Worm (Caenorhabditis elegans): ENCODE results near the gene ufm-1.

Gene ufm-1

DNA sequence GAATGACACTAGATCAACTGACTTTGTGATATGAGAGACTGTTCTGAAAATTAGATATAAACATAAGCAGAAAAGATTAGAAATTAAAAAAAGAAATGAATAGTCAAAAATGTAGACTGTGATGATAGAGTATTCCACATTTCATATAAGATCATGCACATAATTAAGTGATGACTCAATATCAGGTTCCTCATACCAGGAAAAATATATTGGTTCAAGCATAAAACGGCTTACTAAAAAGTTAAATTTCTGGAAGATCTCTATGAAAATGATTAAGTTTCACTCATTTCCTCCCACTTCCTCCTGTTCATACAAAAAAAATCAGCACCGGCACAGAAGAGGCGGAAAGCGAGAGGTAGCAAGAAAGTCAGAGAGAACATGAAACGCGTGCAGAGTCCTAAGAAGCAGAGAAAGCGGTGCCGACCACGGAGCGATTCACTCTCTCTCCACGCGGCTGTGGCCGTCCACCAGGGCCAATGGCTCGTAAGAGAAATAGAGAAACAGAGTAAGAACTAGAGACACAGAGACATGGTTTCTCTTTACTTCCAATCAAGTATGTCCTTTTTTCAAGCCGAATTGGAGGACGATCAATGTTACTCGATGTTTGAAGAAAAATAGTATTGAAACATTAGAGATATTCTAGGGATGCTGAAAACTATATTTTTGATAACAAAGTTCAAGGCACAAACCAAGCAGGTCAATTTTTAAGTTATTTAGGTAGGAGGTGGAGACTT is 33.0 kb downstream of the ufm-1 start, which contains the start of the genes ZK688.5 and fahd-1 (continued):
- TF ChIP-seq mdl-1 (tag; optimal IDR thresholded peaks at IDR 0.05) (peak; percentile 68 to 94), mes-2 (tag; optimal IDR thresholded peaks at IDR 0.05; ENCODE audit: poor library complexity, severe bottlenecking) (peak; percentile 72), lin-29 (GFP tag; IDR thresholded peaks at IDR 0.05) (no peak), ceh-82 (tag; optimal IDR thresholded peaks at IDR 0.05) (no peak), nhr-48 (tag; optimal IDR thresholded peaks at IDR 0.05) (peak; percentile 31), hlh-30 (tag; optimal IDR thresholded peaks at IDR 0.05; ENCODE audit: insufficient read depth) (peak; percentile 84), mxl-2 (GFP tag; conservative IDR thresholded peaks at IDR 0.05) (no peak), dmd-8 (GFP tag; IDR thresholded peaks at IDR 0.05) (no peak), ztf-7 (tag; optimal IDR thresholded peaks at IDR 0.05) (no peak), aly-2 (tag; optimal IDR thresholded peaks at IDR 0.05) (no peak), mdt-29 (GFP tag; IDR thresholded peaks at IDR 0.05) (no peak), ztf-11 (tag; optimal IDR thresholded peaks at IDR 0.05) (no peak), Y48G9A.11 (GFP tag; IDR thresholded peaks at IDR 0.05) (no peak), cey-2 (tag; optimal IDR thresholded peaks at IDR 0.05; ENCODE audit: borderline replicate concordance, insufficient read depth) (no peak), nhr-41 (GFP tag; IDR thresholded peaks at IDR 0.05) (no peak), lin-39 (tag; optimal IDR thresholded peaks at IDR 0.05) (no peak), attf-4 (tag; optimal IDR thresholded peaks at IDR 0.05) (no peak), dve-1 (tag; optimal IDR thresholded peaks at IDR 0.05; ENCODE audit: insufficient read depth) (peak; percentile 75), lin-38 (GFP tag; IDR thresholded peaks at IDR 0.05) (peak; percentile 55), Y75B8A.6 (GFP tag; IDR thresholded peaks at IDR 0.05) (no peak), lin-15B (tag; optimal IDR thresholded peaks at IDR 0.05) (no peak), ctbp-1 (GFP tag; IDR thresholded peaks at IDR 0.05) (peak; percentile 57), tag-97 (GFP tag; IDR thresholded peaks at IDR 0.05) (no peak), gei-8 (GFP tag; optimal IDR thresholded peaks at IDR 0.05) (no peak), php-3 (GFP tag; IDR thresholded peaks at IDR 0.05) (0 out of 2 replicates have a peak, but pooled peaks have one; percentile 25), unc-62 (GFP tag; optimal IDR thresholded peaks at IDR 0.05 in 1 of 2) (no peak), unc-62 (tag; optimal IDR thresholded peaks at IDR 0.05) (no peak), lim-7 (GFP tag; IDR thresholded peaks at IDR 0.05) (0 out of 2 replicates have a peak, but pooled peaks have one; percentile 41), mxl-3 (GFP tag; optimal IDR thresholded peaks at IDR 0.05) (peak; percentile 98), nhr-102 (tag; optimal IDR thresholded peaks at IDR 0.05) (peak; percentile 21), daf-19 (GFP tag; conservative IDR thresholded peaks at IDR 0.05) (no peak), skn-1 (tag; optimal IDR thresholded peaks at IDR 0.05) (no peak)

DNA sequence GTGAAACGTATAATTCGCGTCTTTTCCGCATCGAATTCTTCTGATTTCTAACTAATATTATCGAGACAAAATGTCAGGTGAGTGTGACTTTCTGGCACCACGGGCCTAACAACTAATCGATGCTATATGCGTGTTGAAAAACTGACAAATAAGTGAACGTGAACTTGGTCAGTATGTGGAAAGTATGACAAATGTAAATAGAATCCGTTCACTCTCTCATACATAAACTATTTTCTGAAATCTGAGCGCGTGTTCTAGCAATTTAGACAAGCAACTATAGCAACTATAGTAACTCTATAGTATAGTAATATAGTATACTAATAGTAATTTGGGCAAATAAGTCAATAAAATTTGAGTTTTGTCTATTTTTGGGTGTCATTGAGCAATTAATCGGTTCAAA is 33.6 kb downstream of the ufm-1 start:
- peak in 1 of 2 experiments; percentile 79 for TF ChIP-seq unc-62 (GFP tag; optimal IDR thresholded peaks at IDR 0.05 in 1 of 2)
- no peak for TF ChIP-seq unc-62 (tag; optimal IDR thresholded peaks at IDR 0.05)
- no peak for TF ChIP-seq skn-1 (tag; optimal IDR thresholded peaks at IDR 0.05)
- no peak for TF ChIP-seq ztf-11 (tag; optimal IDR thresholded peaks at IDR 0.05)
- TF ChIP-seq hlh-30 (tag; optimal IDR thresholded peaks at IDR 0.05; ENCODE audit: insufficient read depth) = peak; percentile 12

DNA sequence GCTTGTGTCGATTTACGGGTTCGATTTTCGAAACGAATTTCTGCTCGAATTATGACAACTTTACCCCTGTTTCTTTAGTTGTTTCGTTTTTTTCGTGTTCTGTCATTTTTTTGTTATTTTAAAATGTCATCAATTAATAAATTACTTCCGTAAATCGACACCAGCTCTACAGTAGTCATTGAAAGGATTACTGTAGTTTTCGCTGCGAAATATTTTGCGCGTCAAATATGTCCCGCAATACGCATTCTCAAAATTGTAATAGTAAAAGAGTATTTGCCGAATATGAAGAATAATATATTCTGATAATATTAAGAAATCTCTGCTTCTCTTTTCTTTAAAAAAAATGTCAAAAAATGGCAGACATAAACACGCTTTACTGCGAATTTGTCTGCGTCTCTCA is 34.4 kb downstream of the ufm-1 start:
- TF ChIP-seq snpc-1.2 (GFP tag; IDR thresholded peaks at IDR 0.05) (no peak), tra-1 (GFP tag; IDR thresholded peaks at IDR 0.05) (no peak), tag-97 (GFP tag; IDR thresholded peaks at IDR 0.05) (no peak), pha-4 (GFP tag; IDR thresholded peaks at IDR 0.05) (no peak), pha-4 (tag; optimal IDR thresholded peaks at IDR 0.05) (no peak), nhr-102 (tag; optimal IDR thresholded peaks at IDR 0.05) (no peak), vab-7 (GFP tag; IDR thresholded peaks at IDR 0.05) (no peak), ceh-28 (tag; optimal IDR thresholded peaks at IDR 0.05) (no peak), dmd-8 (GFP tag; IDR thresholded peaks at IDR 0.05) (no peak), nhr-77 (tag; optimal IDR thresholded peaks at IDR 0.05) (no peak), Y5F2A.4 (GFP tag; optimal IDR thresholded peaks at IDR 0.05) (no peak), lin-38 (GFP tag; IDR thresholded peaks at IDR 0.05) (no peak), saeg-2 (GFP tag; IDR thresholded peaks at IDR 0.05) (no peak), ama-1 (optimal IDR thresholded peaks at IDR 0.05) (no peak), nhr-10 (tag; optimal IDR thresholded peaks at IDR 0.05) (no peak), nhr-41 (GFP tag; IDR thresholded peaks at IDR 0.05) (no peak), jun-1 (tag; optimal IDR thresholded peaks at IDR 0.05) (no peak), zip-11 (GFP tag; IDR thresholded peaks at IDR 0.05) (no peak), ceh-62 (tag; optimal IDR thresholded peaks at IDR 0.05) (no peak), duxl-1 (tag; optimal IDR thresholded peaks at IDR 0.05; ENCODE audit: poor library complexity) (no peak)

Measured in whole organism, L4 larva.